Worm (Caenorhabditis elegans) whole organism, dauer: ENCODE results near the gene atp-2.

Source experiments
- unc-62 ChIP-seq: sonication (generic microtip); optimal IDR thresholded peaks from 2 replicates; lab custom pipeline; 2017; ENCODE audit warnings: missing biosample characterization, missing genetic modification reagents, missing genetic modification characterization

atp-2 gene

ce11 chrIII:5202641-5203040 is 25.6 kb upstream of the atp-2 start:
- no peak for TF ChIP-seq unc-62 (GFP tag; lab: Kevin White, UChicago)

ce11 chrIII:5203310-5203709 is 24.9 kb upstream of the atp-2 start:
- no peak for TF ChIP-seq unc-62 (GFP tag; lab: Kevin White, UChicago)

- no peak for TF ChIP-seq unc-62 (GFP tag; lab: Kevin White, UChicago)
These were observed 21.3 kb upstream of the atp-2 start, which contains the start of gene morc-1 for ce11 chrIII:5206861-5207414. Gene morc-1, minus strand, starts transcription at chrIII:5206911.

ce11 chrIII:5208992-5209391 is 19.2 kb upstream of the atp-2 start, which contains the start of gene syx-16:
Gene syx-16, minus strand, starts transcription at chrIII:5209109.
- TF ChIP-seq unc-62 (GFP tag; lab: Kevin White, UChicago): no peak

- TF ChIP-seq unc-62 (GFP tag; lab: Kevin White, UChicago): no peak
These were observed 17.9 kb upstream of the atp-2 start for ce11 chrIII:5210269-5210668.

- no peak for TF ChIP-seq unc-62 (GFP tag; lab: Kevin White, UChicago)
These were observed 14.1 kb upstream of the atp-2 start for ce11 chrIII:5214162-5214561.

- no peak for TF ChIP-seq unc-62 (GFP tag; lab: Kevin White, UChicago)
These were observed 12.8 kb upstream of the atp-2 start, which contains the start of gene ZC155.4 for ce11 chrIII:5215375-5215774. Gene ZC155.4, minus strand, starts transcription at chrIII:5215475.

ce11 chrIII:5217511-5217910 is 10.7 kb upstream of the atp-2 start, which contains the start of gene cutl-19:
Gene cutl-19, minus strand, starts transcription at chrIII:5217611.
- no peak for TF ChIP-seq unc-62 (GFP tag; lab: Kevin White, UChicago)

ce11 chrIII:5218687-5219086 is 9.5 kb upstream of the atp-2 start, which contains the start of gene ZC155.2:
Gene ZC155.2, plus strand, starts transcription at chrIII:5218987.
- no peak for TF ChIP-seq unc-62 (GFP tag; lab: Kevin White, UChicago)

ce11 chrIII:5221820-5222219 is 6.4 kb upstream of the atp-2 start:
- no peak for TF ChIP-seq unc-62 (GFP tag; lab: Kevin White, UChicago)

ce11 chrIII:5222777-5223176 is 5.4 kb upstream of the atp-2 start:
- no peak for TF ChIP-seq unc-62 (GFP tag; lab: Kevin White, UChicago)

- no peak for TF ChIP-seq unc-62 (GFP tag; lab: Kevin White, UChicago)
These were observed 3.3 kb upstream of the atp-2 start for ce11 chrIII:5224908-5225307.

ce11 chrIII:5225321-5225720 is 2.9 kb upstream of the atp-2 start, which contains the start of gene nex-1:
Gene nex-1, plus strand, starts transcription at chrIII:5225621.
- no peak for TF ChIP-seq unc-62 (GFP tag; lab: Kevin White, UChicago)

- TF ChIP-seq unc-62 (GFP tag; lab: Kevin White, UChicago): no peak
These were observed 622 bp downstream of the atp-2 start for ce11 chrIII:5228839-5229238.

- no peak for TF ChIP-seq unc-62 (GFP tag; lab: Kevin White, UChicago)
These were observed 1.5 kb downstream of the atp-2 start for ce11 chrIII:5229511-5230250.

ce11 chrIII:5230415-5230814 is 2.2 kb downstream of the atp-2 start, which contains the start of gene prmt-5:
Gene prmt-5, plus strand, starts transcription at chrIII:5230555.
- no peak for TF ChIP-seq unc-62 (GFP tag; lab: Kevin White, UChicago)

ce11 chrIII:5233140-5233539 is 4.9 kb downstream of the atp-2 start:
- no peak for TF ChIP-seq unc-62 (GFP tag; lab: Kevin White, UChicago)
